Fruit fly (Drosophila melanogaster) whole organism, embryonic: ENCODE results near the gene CG14269.

Experiments
- Abd-B ChIP-seq: fragments of 200-800 bp; sonication (Bioruptor generic); optimal IDR thresholded peaks from 2 replicates; lab custom pipeline; 2018; ENCODE audit warnings: missing biosample characterization, mild to moderate bottlenecking, missing genetic modification characterization, moderate library complexity
- CG10274 ChIP-seq: fragments of 200-800 bp; sonication (Bioruptor generic); optimal IDR thresholded peaks from 3 replicates; lab custom pipeline; 2017; ENCODE audit warnings: missing biosample characterization, mild to moderate bottlenecking, missing genetic modification characterization
- CG14050 ChIP-seq: fragments of 200-800 bp; sonication (Bioruptor generic); IDR thresholded peaks from 3 replicates; pipeline ENCODE4 v1.3.6; 2022; ENCODE audit warnings: missing biosample characterization, missing genetic modification characterization
- CG17361 ChIP-seq: fragments of 200-800 bp; sonication (Bioruptor generic); IDR thresholded peaks from 3 replicates; pipeline ENCODE4 v1.3.6; 2022; ENCODE audit warnings: missing biosample characterization, missing genetic modification characterization
- CG17829 ChIP-seq: fragments of 200-800 bp; optimal IDR thresholded peaks from 2 replicates; lab custom pipeline; 2019; ENCODE audit warnings: missing biosample characterization, mild to moderate bottlenecking, missing genetic modification characterization, moderate library complexity
- CG18599 ChIP-seq: fragments of 200-800 bp; sonication (Bioruptor generic); optimal IDR thresholded peaks from 3 replicates; lab custom pipeline; 2017; ENCODE audit warnings: missing biosample characterization, missing genetic modification characterization, mild to moderate bottlenecking, moderate library complexity, missing genetic modification reagents
- CG2120 ChIP-seq: fragments of 200-800 bp; sonication (Bioruptor generic); optimal IDR thresholded peaks from 3 replicates; lab custom pipeline; 2016; ENCODE audit warnings: missing biosample characterization, missing genetic modification characterization
- CG2678 ChIP-seq: fragments of 200-800 bp; sonication (Bioruptor generic); optimal IDR thresholded peaks from 3 replicates; lab custom pipeline; 2019; ENCODE audit warnings: missing biosample characterization, mild to moderate bottlenecking, missing genetic modification characterization, moderate library complexity
- CG2712 ChIP-seq: fragments of 200-800 bp; optimal IDR thresholded peaks from 3 replicates; lab custom pipeline; 2019; ENCODE audit warnings: missing biosample characterization, mild to moderate bottlenecking, missing genetic modification characterization, moderate library complexity
- CG31224 ChIP-seq: fragments of 200-800 bp; sonication (Bioruptor generic); IDR thresholded peaks from 2 replicates; pipeline ENCODE4 v1.3.6; 2022; ENCODE audit warnings: missing biosample characterization, missing genetic modification characterization
- CG33213 ChIP-seq: fragments of 200-800 bp; sonication (Bioruptor generic); optimal IDR thresholded peaks from 3 replicates; lab custom pipeline; 2016; ENCODE audit warnings: missing biosample characterization, missing genetic modification characterization
- CG4360 ChIP-seq: fragments of 200-800 bp; sonication (Bioruptor generic); IDR thresholded peaks from 2 replicates; pipeline ENCODE4 v1.3.6; 2022; ENCODE audit warnings: missing biosample characterization, missing genetic modification characterization
- CG4424 ChIP-seq: fragments of 200-800 bp; sonication (Bioruptor generic); optimal IDR thresholded peaks from 3 replicates; lab custom pipeline; 2016; ENCODE audit warnings: missing biosample characterization, missing genetic modification characterization
- CG4617 ChIP-seq: fragments of 200-800 bp; sonication (Bioruptor generic); optimal IDR thresholded peaks from 3 replicates; lab custom pipeline; 2016; ENCODE audit warnings: missing biosample characterization, missing genetic modification characterization, borderline replicate concordance
- CG5180 ChIP-seq: fragments of 200-800 bp; sonication (Bioruptor generic); optimal IDR thresholded peaks from 3 replicates; lab custom pipeline; 2017; ENCODE audit warnings: missing biosample characterization, missing genetic modification characterization, mild to moderate bottlenecking, moderate library complexity, missing genetic modification reagents
- CG8281 ChIP-seq: fragments of 200-800 bp; sonication (Bioruptor generic); optimal IDR thresholded peaks from 2 replicates; lab custom pipeline; 2018; ENCODE audit warnings: missing biosample characterization, mild to moderate bottlenecking, missing genetic modification characterization, moderate library complexity
- CG8388 ChIP-seq: fragments of 200-800 bp; sonication (Bioruptor generic); optimal IDR thresholded peaks from 2 replicates; lab custom pipeline; 2019; ENCODE audit warnings: missing biosample characterization, mild to moderate bottlenecking, missing genetic modification characterization, moderate library complexity
- Dip2 ChIP-seq: fragments of 200-800 bp; sonication (Bioruptor generic); IDR thresholded peaks from 2 replicates; pipeline ENCODE4 v1.3.6; 2022; ENCODE audit warnings: missing biosample characterization, missing genetic modification characterization
- Drgx ChIP-seq: fragments of 200-800 bp; sonication (Bioruptor generic); IDR thresholded peaks from 2 replicates; pipeline ENCODE4 v1.3.6; 2022; ENCODE audit warnings: missing biosample characterization, missing genetic modification characterization
- Fer1 ChIP-seq: fragments of 200-800 bp; sonication (Bioruptor generic); optimal IDR thresholded peaks from 2 replicates; lab custom pipeline; 2017; ENCODE audit warnings: missing biosample characterization, mild to moderate bottlenecking, missing genetic modification characterization
- GATAe ChIP-seq: fragments of 200-800 bp; sonication (Bioruptor generic); conservative IDR thresholded peaks from 2 replicates; pipeline ENCODE4 v1.3.6; 2022; ENCODE audit warnings: missing biosample characterization, missing genetic modification characterization
- HLH54F ChIP-seq: fragments of 200-800 bp; sonication (Bioruptor generic); optimal IDR thresholded peaks from 3 replicates; lab custom pipeline; 2016; ENCODE audit warnings: missing biosample characterization, missing genetic modification characterization
- Sox100B ChIP-seq: fragments of 200-800 bp; sonication (Bioruptor generic); optimal IDR thresholded peaks from 3 replicates; lab custom pipeline; 2018; ENCODE audit warnings: missing biosample characterization, mild to moderate bottlenecking, missing genetic modification characterization
- Taf1 ChIP-seq: fragments of 200-800 bp; sonication (Bioruptor generic); IDR thresholded peaks from 2 replicates; pipeline ENCODE4 v1.3.6; 2022; ENCODE audit warnings: missing biosample characterization, missing genetic modification characterization
- Xrp1 ChIP-seq: fragments of 200-800 bp; sonication (Bioruptor generic); IDR thresholded peaks from 2 replicates; pipeline ENCODE4 v1.3.6; 2022; ENCODE audit warnings: missing biosample characterization, missing genetic modification characterization
- ab ChIP-seq: fragments of 200-800 bp; sonication (Bioruptor generic); optimal IDR thresholded peaks from 2 replicates; lab custom pipeline; 2016; ENCODE audit warnings: missing biosample characterization, missing genetic modification characterization
- aop ChIP-seq: fragments of 200-800 bp; sonication (Bioruptor generic); IDR thresholded peaks from 2 replicates; pipeline ENCODE4 v1.3.6; 2022; ENCODE audit warnings: missing biosample characterization, missing genetic modification characterization
- ara ChIP-seq: fragments of 200-800 bp; sonication (Bioruptor generic); IDR thresholded peaks from 2 replicates; pipeline ENCODE4 v1.3.6; 2022; ENCODE audit warnings: missing biosample characterization, missing genetic modification characterization
- chn ChIP-seq: fragments of 200-800 bp; sonication (Bioruptor generic); optimal IDR thresholded peaks from 2 replicates; lab custom pipeline; 2016; ENCODE audit warnings: missing biosample characterization, missing genetic modification characterization
- crol ChIP-seq: fragments of 200-800 bp; sonication (Bioruptor generic); IDR thresholded peaks from 2 replicates; pipeline ENCODE4 v1.3.6; 2022; ENCODE audit warnings: missing biosample characterization, missing genetic modification characterization
- cwo ChIP-seq: fragments of 200-800 bp; sonication (Bioruptor generic); optimal IDR thresholded peaks from 3 replicates; lab custom pipeline; 2017; ENCODE audit warnings: missing biosample characterization, missing genetic modification characterization, mild to moderate bottlenecking, moderate library complexity, missing genetic modification reagents
- grn ChIP-seq: fragments of 200-800 bp; sonication (Bioruptor generic); optimal IDR thresholded peaks from 3 replicates; lab custom pipeline; 2017; ENCODE audit warnings: missing biosample characterization, missing genetic modification characterization
- lab ChIP-seq: fragments of 200-800 bp; sonication (Bioruptor generic); optimal IDR thresholded peaks from 3 replicates; lab custom pipeline; 2017; ENCODE audit warnings: missing biosample characterization, missing genetic modification characterization, mild to moderate bottlenecking, moderate library complexity, missing genetic modification reagents
- pb ChIP-seq: fragments of 200-800 bp; sonication (Bioruptor generic); optimal IDR thresholded peaks from 3 replicates; lab custom pipeline; 2016; ENCODE audit warnings: missing biosample characterization, missing genetic modification characterization
- phol ChIP-seq: fragments of 200-800 bp; sonication (Bioruptor generic); optimal IDR thresholded peaks from 3 replicates; lab custom pipeline; 2018; ENCODE audit warnings: missing biosample characterization, mild to moderate bottlenecking, missing genetic modification characterization, moderate library complexity
- prd ChIP-seq, 3 experiments: fragments of >200 bp in 2 of 3; fragments of 200-800 bp in 1 of 3; sonication (Bioruptor generic) in 1 of 3; optimal IDR thresholded peaks in 2 of 3; IDR thresholded peaks in 1 of 3; 2 replicates in 2 of 3; 3 replicates in 1 of 3; pipeline versions ENCODE4 v1.3.6 to Lab custom; 2017 to 2022; ENCODE audit warnings: missing biosample characterization in 1 of 3, missing genetic modification characterization in 1 of 3
- ranshi ChIP-seq: fragments of 200-800 bp; sonication (Bioruptor generic); IDR thresholded peaks from 2 replicates; pipeline ENCODE4 v1.3.6; 2022; ENCODE audit warnings: missing biosample characterization, missing genetic modification characterization
- row ChIP-seq: fragments of 200-800 bp; sonication (Bioruptor generic); IDR thresholded peaks from 3 replicates; pipeline ENCODE4 v1.3.6; 2022; ENCODE audit warnings: missing biosample characterization, missing genetic modification characterization
- sc ChIP-seq, 3 experiments: fragments of >200 bp in 2 of 3; fragments of 200-800 bp in 1 of 3; sonication (Bioruptor generic) in 1 of 3; optimal IDR thresholded peaks; 2 replicates in 2 of 3; 3 replicates in 1 of 3; lab custom pipeline; 2017; ENCODE audit warnings: mild to moderate bottlenecking in 1 of 3, missing biosample characterization in 1 of 3, missing genetic modification characterization in 1 of 3, missing genetic modification reagents in 1 of 3
- sd ChIP-seq: fragments of 200-800 bp; sonication (Bioruptor generic); optimal IDR thresholded peaks from 3 replicates; lab custom pipeline; 2018; ENCODE audit warnings: missing biosample characterization, mild to moderate bottlenecking, missing genetic modification characterization, moderate library complexity
- sens ChIP-seq: fragments of 200-800 bp; sonication (Bioruptor generic); peaks from one replicate; lab custom pipeline; 2016; ENCODE audit warnings: missing biosample characterization, missing genetic modification characterization
- stc ChIP-seq: fragments of 200-800 bp; sonication (Bioruptor generic); IDR thresholded peaks from 2 replicates; pipeline ENCODE4 v1.3.6; 2022; ENCODE audit warnings: missing biosample characterization, missing genetic modification characterization
- vvl ChIP-seq: fragments of 200-800 bp; sonication (Bioruptor generic); IDR thresholded peaks from 2 replicates; pipeline ENCODE4 v1.3.6; 2022; ENCODE audit warnings: missing biosample characterization, missing genetic modification characterization
- z ChIP-seq: fragments of 200-800 bp; sonication (Bioruptor generic); IDR thresholded peaks from 3 replicates; pipeline ENCODE4 v1.3.6; 2022; ENCODE audit warnings: missing biosample characterization, missing genetic modification characterization

CG14269 gene

dm6 chrX:3447718-3448523, 12.3 kb upstream of the CG14269 start:
- TF ChIP-seq ara (GFP tag; lab: Robert Waterston, UW) (peak; percentile 6; the same call in 1 of the 2 replicates), CG4360 (GFP tag; lab: Robert Waterston, UW) (0 out of 2 replicates have a peak, but pooled peaks have one; percentile 7), Xrp1 (GFP tag; lab: Robert Waterston, UW) (peak; percentile 16; the same call in 1 of the 2 replicates), CG31224 (GFP tag; lab: Robert Waterston, UW) (no peak), phol (tag; lab: Kevin White, UChicago) (peak; percentile 2), CG4424 (peak; percentile 6), sens (GFP tag; lab: Kevin White, UChicago) (peak; percentile 76), crol (peak; percentile 37; the same call in 1 of the 2 replicates), z (GFP tag; lab: Robert Waterston, UW) (0 out of 3 replicates have a peak, but pooled peaks have one; percentile 17), CG2712 (peak; percentile 12), GATAe (GFP tag; lab: Robert Waterston, UW) (no peak), HLH54F (no peak), sc (optimal IDR thresholded peaks at IDR 0.05; lab: Kevin White, UChicago) (no peak), sc (GFP tag; optimal IDR thresholded peaks at IDR 0.05; lab: Kevin White, UChicago) (no peak), prd (optimal IDR thresholded peaks at IDR 0.05; lab: Kevin White, UChicago) (no peak), prd (GFP tag; IDR thresholded peaks at IDR 0.05; lab: Robert Waterston, UW) (peak; percentile 29; the same call in 1 of the 3 replicates), vvl (0 out of 2 replicates have a peak, but pooled peaks have one; percentile 12), Drgx (GFP tag; lab: Robert Waterston, UW) (peak; percentile 43), CG17361 (GFP tag; lab: Robert Waterston, UW) (0 out of 3 replicates have a peak, but pooled peaks have one; percentile 14)

dm6 chrX:3446650-3447049, 11.0 kb upstream of the CG14269 start:
- TF ChIP-seq CG8281 (tag; lab: Kevin White, UChicago) (no peak), ab (no peak), Drgx (GFP tag; lab: Robert Waterston, UW) (peak; percentile 13; the same call in 1 of the 2 replicates)

- TF ChIP-seq sd (tag; lab: Kevin White, UChicago): peak; percentile 50
- no peak for TF ChIP-seq CG5180 (GFP tag; lab: Kevin White, UChicago)
Observed at dm6 chrX:3446157-3446556, 10.6 kb upstream of the CG14269 start.

dm6 chrX:3444800-3445199, 9.2 kb upstream of the CG14269 start:
- TF ChIP-seq pb (GFP tag; lab: Kevin White, UChicago) (no peak), CG33213 (no peak), Fer1 (GFP tag; lab: Kevin White, UChicago) (peak; percentile 2), row (GFP tag; lab: Robert Waterston, UW) (peak; percentile 23; the same call in 2 of the 3 replicates), chn (GFP tag; lab: Kevin White, UChicago) (no peak), CG4617 (GFP tag; lab: Kevin White, UChicago) (no peak), CG17829 (no peak), grn (GFP tag; lab: Kevin White, UChicago) (peak; percentile 10), CG10274 (peak; percentile 78), Sox100B (no peak), CG2120 (peak; percentile 27), aop (GFP tag; lab: Robert Waterston, UW) (no peak), CG2678 (peak; percentile 34), CG8388 (GFP tag; lab: Kevin White, UChicago) (no peak), lab (GFP tag; lab: Kevin White, UChicago) (peak; percentile 33), Dip2 (GFP tag; lab: Robert Waterston, UW) (no peak), cwo (GFP tag; lab: Kevin White, UChicago) (peak; percentile 36), z (GFP tag; lab: Robert Waterston, UW) (no peak), CG18599 (GFP tag; lab: Kevin White, UChicago) (peak; percentile 35), CG14050 (GFP tag; lab: Robert Waterston, UW) (no peak), stc (GFP tag; lab: Robert Waterston, UW) (no peak), Abd-B (GFP tag; lab: Kevin White, UChicago) (no peak), Taf1 (GFP tag; lab: Robert Waterston, UW) (no peak), ranshi (no peak)
